Fruit fly (Drosophila melanogaster): Measurements from ENCODE around the gene CG2663.

- peak; percentile 6 for TF ChIP-seq pad (GFP tag; optimal IDR thresholded peaks at IDR 0.05)
- peak; percentile 56 for TF ChIP-seq bab1 (GFP tag; optimal IDR thresholded peaks at IDR 0.05)
- no peak for TF ChIP-seq CG1620 (GFP tag; optimal IDR thresholded peaks at IDR 0.05)
- no peak for TF ChIP-seq cnc (optimal IDR thresholded peaks at IDR 0.05)
- no peak for TF ChIP-seq CG12768 (GFP tag; optimal IDR thresholded peaks at IDR 0.05)
- no peak for TF ChIP-seq kay (GFP tag; ENCODE audit: borderline replicate concordance)
These were observed 10.1 kb downstream of the CG2663 start, which contains the start of gene CG1172 for dm6 chr3R:5393742-5394391.

Measured in whole organism, adult.